3 fruit fly cellular contexts compared by ENCODE assay signal in the genomic region with DNA sequence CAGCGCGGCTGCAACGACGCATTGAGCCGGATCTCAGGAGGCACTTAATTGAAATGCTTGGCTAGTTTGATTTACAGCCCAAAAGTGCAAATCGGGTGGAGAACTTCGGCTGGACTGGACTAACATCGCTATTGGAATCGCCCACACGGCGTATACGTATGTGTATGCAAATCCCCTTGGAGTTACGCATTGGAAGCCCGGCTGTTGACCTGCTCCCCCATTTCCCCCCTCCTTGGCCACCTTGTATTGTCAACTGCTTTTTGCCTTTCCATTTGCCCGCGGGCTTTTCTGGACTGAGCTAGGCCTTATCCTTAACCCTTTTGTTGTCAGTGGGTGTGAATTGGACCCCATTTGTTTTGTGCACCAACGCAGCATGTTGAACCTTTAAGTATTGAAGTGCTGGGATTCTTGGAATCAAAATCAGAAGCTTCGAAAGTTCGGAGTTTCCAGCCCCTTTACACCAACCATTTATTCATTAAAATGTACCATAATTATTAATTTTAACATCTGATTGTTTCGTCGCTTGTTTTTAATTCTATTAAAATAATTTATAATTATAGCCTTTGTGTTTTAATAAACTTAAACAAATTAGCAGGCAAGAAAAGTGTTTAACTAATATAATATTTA.
TF ChIP-seq lines count a peak whose summit lies in the region.

No protein-coding gene starts in this region.

- TF ChIP-seq CTCF in whole organism, embryonic (GFP tag; optimal IDR thresholded peaks at IDR 0.05; lab: Kevin White, UChicago): no peak

TF ChIP-seq in whole organism, embryonic, 481 proteins besides CTCF, POLR2A, EP300 and RAD21:
- TF ChIP-seq CG15479 (GFP tag; optimal IDR thresholded peaks at IDR 0.05; lab: Kevin White, UChicago) (no peak), Ets65A (GFP tag; lab: Kevin White, UChicago) (peak; percentile 11), prd (optimal IDR thresholded peaks at IDR 0.05; lab: Kevin White, UChicago) (no peak), prd (GFP tag; IDR thresholded peaks at IDR 0.05; lab: Robert Waterston, UW) (no peak), Rfx (GFP tag; IDR thresholded peaks at IDR 0.05; lab: Robert Waterston, UW) (no peak), CG2116 (GFP tag; optimal IDR thresholded peaks at IDR 0.05; lab: Kevin White, UChicago) (no peak), CG7963 (GFP tag; IDR thresholded peaks at IDR 0.05; lab: Robert Waterston, UW; ENCODE audit: partially characterized antibody) (no peak), insv (GFP tag; optimal IDR thresholded peaks at IDR 0.05; lab: Kevin White, UChicago) (no peak), gcm2 (GFP tag; optimal IDR thresholded peaks at IDR 0.05; lab: Kevin White, UChicago) (no peak), bsh (GFP tag; optimal IDR thresholded peaks at IDR 0.05; lab: Kevin White, UChicago) (no peak), sisA (GFP tag; IDR thresholded peaks at IDR 0.05; lab: Robert Waterston, UW) (no peak), Dref (GFP tag; IDR thresholded peaks at IDR 0.05; lab: Robert Waterston, UW) (0 out of 2 replicates have a peak, but pooled peaks have one; percentile 9)

TF ChIP-seq in whole organism, prepupa, 60 proteins besides CTCF, POLR2A, EP300 and RAD21:
- peak; percentile 17 for TF ChIP-seq svp (GFP tag; lab: Kevin White, UChicago)
- TF ChIP-seq Sox15 (GFP tag; optimal IDR thresholded peaks at IDR 0.05; lab: Kevin White, UChicago): no peak
- peak; percentile 37 for TF ChIP-seq Ets96B (tag; optimal IDR thresholded peaks at IDR 0.05; lab: Kevin White, UChicago)
- TF ChIP-seq Eip78C (GFP tag; lab: Kevin White, UChicago): peak; percentile 68
- TF ChIP-seq achi (GFP tag; optimal IDR thresholded peaks at IDR 0.05; lab: Kevin White, UChicago): no peak
- no peak for TF ChIP-seq CG11902 (GFP tag; optimal IDR thresholded peaks at IDR 0.05; lab: Kevin White, UChicago)
- TF ChIP-seq CG11762 (GFP tag; optimal IDR thresholded peaks at IDR 0.05; lab: Kevin White, UChicago; ENCODE audit: insufficient read depth): no peak
- peak; percentile 9 for TF ChIP-seq fd59A (GFP tag; optimal IDR thresholded peaks at IDR 0.05; lab: Kevin White, UChicago)
- TF ChIP-seq cyc (GFP tag; optimal IDR thresholded peaks at IDR 0.05; lab: Kevin White, UChicago): no peak
- TF ChIP-seq spab (GFP tag; optimal IDR thresholded peaks at IDR 0.05; lab: Kevin White, UChicago): peak; percentile 16
- peak; percentile 44 for TF ChIP-seq CG6808 (GFP tag; optimal IDR thresholded peaks at IDR 0.05; lab: Kevin White, UChicago)
- peak; percentile 51 for TF ChIP-seq CG3032 (tag; optimal IDR thresholded peaks at IDR 0.05; lab: Kevin White, UChicago)
- no peak for TF ChIP-seq CG11294 (GFP tag; IDR thresholded peaks at IDR 0.05; lab: Robert Waterston, UW)
- no peak for TF ChIP-seq CG9139 (GFP tag; optimal IDR thresholded peaks at IDR 0.05; lab: Kevin White, UChicago)
- no peak for TF ChIP-seq dac (GFP tag; optimal IDR thresholded peaks at IDR 0.05; lab: Kevin White, UChicago)
- peak; percentile 20 for TF ChIP-seq CG32006 (GFP tag; optimal IDR thresholded peaks at IDR 0.05; lab: Kevin White, UChicago)
- TF ChIP-seq CG10669 (GFP tag; optimal IDR thresholded peaks at IDR 0.05; lab: Kevin White, UChicago): peak; percentile 6
- TF ChIP-seq CG10631 (GFP tag; optimal IDR thresholded peaks at IDR 0.05; lab: Kevin White, UChicago): no peak

TF ChIP-seq in whole organism, pupa, 21 proteins besides CTCF, POLR2A, EP300 and RAD21:
- TF ChIP-seq CG15710 (tag; optimal IDR thresholded peaks at IDR 0.05; lab: Kevin White, UChicago) (peak; percentile 41), fd96Ca (GFP tag; IDR thresholded peaks at IDR 0.05; lab: Robert Waterston, UW) (no peak), Pif1B (GFP tag; optimal IDR thresholded peaks at IDR 0.05; lab: Kevin White, UChicago) (no peak), CG8159 (tag; optimal IDR thresholded peaks at IDR 0.05; lab: Kevin White, UChicago) (peak; percentile 63), CG8301 (tag; optimal IDR thresholded peaks at IDR 0.05; lab: Kevin White, UChicago) (no peak), CG4496 (GFP tag; IDR thresholded peaks at IDR 0.05; lab: Robert Waterston, UW) (no peak), EcR (GFP tag; optimal IDR thresholded peaks at IDR 0.05; lab: Kevin White, UChicago) (peak; percentile 75), CG17806 (tag; optimal IDR thresholded peaks at IDR 0.05; lab: Kevin White, UChicago) (peak; percentile 39), Ets98B (GFP tag; IDR thresholded peaks at IDR 0.05; lab: Robert Waterston, UW) (no peak), CG34367 (tag; optimal IDR thresholded peaks at IDR 0.05; lab: Kevin White, UChicago) (peak; percentile 20), gl (tag; optimal IDR thresholded peaks at IDR 0.05; lab: Kevin White, UChicago) (no peak), Pif1A (GFP tag; optimal IDR thresholded peaks at IDR 0.05; lab: Kevin White, UChicago) (no peak), CG12605 (GFP tag; IDR thresholded peaks at IDR 0.05; lab: Robert Waterston, UW) (no peak), rn (GFP tag; IDR thresholded peaks at IDR 0.05; lab: Robert Waterston, UW) (no peak), CG10348 (GFP tag; IDR thresholded peaks at IDR 0.05; lab: Robert Waterston, UW) (no peak), CG32121 (GFP tag; IDR thresholded peaks at IDR 0.05; lab: Robert Waterston, UW) (no peak), Snoo (tag; optimal IDR thresholded peaks at IDR 0.05; lab: Kevin White, UChicago) (no peak), D1 (tag; optimal IDR thresholded peaks at IDR 0.05; lab: Kevin White, UChicago) (no peak), CG13204 (GFP tag; optimal IDR thresholded peaks at IDR 0.05; lab: Kevin White, UChicago) (no peak), CG14655 (GFP tag; optimal IDR thresholded peaks at IDR 0.05; lab: Kevin White, UChicago) (peak; percentile 41), CG9948 (tag; optimal IDR thresholded peaks at IDR 0.05; lab: Kevin White, UChicago) (peak; percentile 49)
